Fruit fly (Drosophila melanogaster) whole organism, pupa: ENCODE results near the gene CG31637.

Experiments
- CG10348 ChIP-seq: fragments of 200-800 bp; sonication (Bioruptor generic); IDR thresholded peaks from 2 replicates; pipeline ENCODE4 v1.3.6; 2022; ENCODE audit warnings: missing biosample characterization, missing genetic modification characterization
- CG12605 ChIP-seq: fragments of 200-800 bp; sonication (Bioruptor generic); IDR thresholded peaks from 2 replicates; pipeline ENCODE4 v1.3.6; 2022; ENCODE audit warnings: missing biosample characterization, missing genetic modification characterization
- CG13204 ChIP-seq: fragments of 200-800 bp; sonication (Bioruptor generic); optimal IDR thresholded peaks from 2 replicates; lab custom pipeline; 2018; ENCODE audit warnings: missing biosample characterization, mild to moderate bottlenecking, missing genetic modification characterization, moderate library complexity
- CG17806 ChIP-seq: fragments of 200-800 bp; sonication (Bioruptor generic); optimal IDR thresholded peaks from 2 replicates; lab custom pipeline; 2018; ENCODE audit warnings: missing biosample characterization, mild to moderate bottlenecking, missing genetic modification characterization, moderate library complexity
- EcR ChIP-seq: fragments of 200-800 bp; sonication (Bioruptor generic); optimal IDR thresholded peaks from 3 replicates; lab custom pipeline; 2019; ENCODE audit warnings: missing biosample characterization, missing genetic modification characterization, mild to moderate bottlenecking, moderate library complexity, missing genetic modification reagents
- Ets98B ChIP-seq: fragments of 200-800 bp; sonication (Bioruptor generic); IDR thresholded peaks from 2 replicates; pipeline ENCODE4 v1.3.6; 2022; ENCODE audit warnings: missing biosample characterization, missing genetic modification characterization
- gl ChIP-seq: fragments of 200-800 bp; sonication (Bioruptor generic); optimal IDR thresholded peaks from 2 replicates; lab custom pipeline; 2018; ENCODE audit warnings: missing biosample characterization, mild to moderate bottlenecking, missing genetic modification characterization

DNA sequence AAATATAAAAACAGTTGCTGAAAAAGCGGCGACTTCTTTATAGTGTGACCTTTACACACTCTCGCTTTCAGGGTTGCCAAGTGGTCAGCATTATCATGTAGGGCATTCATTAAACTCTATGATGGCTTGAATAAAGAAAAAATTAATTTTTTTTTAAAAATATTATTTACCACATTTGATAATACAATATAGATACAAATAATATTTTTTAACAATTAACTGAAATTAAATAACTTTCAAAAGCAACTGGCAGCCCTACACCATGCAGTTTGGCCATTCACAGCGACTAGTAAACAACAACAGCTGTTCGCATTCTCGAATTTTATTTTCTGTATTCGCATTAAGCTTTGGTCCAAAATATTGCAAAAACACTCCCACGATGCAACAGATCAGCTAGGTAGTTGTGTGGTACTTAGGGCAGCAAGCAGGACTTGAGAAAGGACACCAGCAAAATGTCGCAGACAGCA lies 7.6 kb upstream of the CG31637 start, which contains the start of the genes Phf5a and CG31638:
- TF ChIP-seq EcR (GFP tag; lab: Kevin White, UChicago) = peak; percentile 16
- peak; percentile 73 for TF ChIP-seq gl (tag; lab: Kevin White, UChicago)
- peak; percentile 95 for TF ChIP-seq CG17806 (tag; lab: Kevin White, UChicago)
- no peak for TF ChIP-seq CG12605
- no peak for TF ChIP-seq CG10348 (GFP tag; lab: Robert Waterston, UW)
- TF ChIP-seq CG13204 (GFP tag; lab: Kevin White, UChicago) = no peak
- TF ChIP-seq Ets98B (GFP tag; lab: Robert Waterston, UW) = peak; percentile 95
